Fruit fly (Drosophila melanogaster) whole organism, embryonic: ENCODE measurements around the gene tbc.

Experiments used
- Abd-B ChIP-seq: fragments of 200-800 bp; sonication (Bioruptor generic); optimal IDR thresholded peaks from 2 replicates; lab custom pipeline; 2018; ENCODE audit warnings: missing biosample characterization, mild to moderate bottlenecking, missing genetic modification characterization, moderate library complexity
- Blimp-1 ChIP-seq: fragments of 200-800 bp; sonication (Bioruptor generic); optimal IDR thresholded peaks from 3 replicates; lab custom pipeline; 2018; ENCODE audit warnings: missing biosample characterization, missing genetic modification characterization, mild to moderate bottlenecking, moderate library complexity, missing genetic modification reagents
- CG10209 ChIP-seq: fragments of 200-800 bp; sonication (Bioruptor generic); optimal IDR thresholded peaks from 3 replicates; lab custom pipeline; 2017; ENCODE audit warnings: missing biosample characterization, mild to moderate bottlenecking, missing genetic modification characterization, missing genetic modification reagents
- CG10654 ChIP-seq: fragments of 200-800 bp; sonication (Bioruptor generic); optimal IDR thresholded peaks from 2 replicates; lab custom pipeline; 2016; ENCODE audit warnings: missing biosample characterization, missing genetic modification characterization
- CG12104 ChIP-seq: fragments of 200-800 bp; sonication (Bioruptor generic); optimal IDR thresholded peaks from 3 replicates; lab custom pipeline; 2016; ENCODE audit warnings: missing biosample characterization, missing genetic modification characterization
- CG1233 ChIP-seq: fragments of 200-800 bp; sonication (Bioruptor generic); optimal IDR thresholded peaks from 4 replicates; lab custom pipeline; 2018; ENCODE audit warnings: missing biosample characterization, mild to moderate bottlenecking, missing genetic modification characterization
- CG12391 ChIP-seq: fragments of 200-800 bp; sonication (Bioruptor generic); optimal IDR thresholded peaks from 3 replicates; lab custom pipeline; 2018; ENCODE audit warnings: missing biosample characterization, mild to moderate bottlenecking, missing genetic modification characterization, moderate library complexity
- CG13296 ChIP-seq: fragments of 200-800 bp; sonication (Bioruptor generic); optimal IDR thresholded peaks from 3 replicates; lab custom pipeline; 2018; ENCODE audit warnings: missing biosample characterization, mild to moderate bottlenecking, missing genetic modification characterization
- CG13424 ChIP-seq: fragments of 200-800 bp; sonication (Bioruptor generic); optimal IDR thresholded peaks from 2 replicates; lab custom pipeline; 2019; ENCODE audit warnings: missing biosample characterization, mild to moderate bottlenecking, missing genetic modification characterization, moderate library complexity
- CG13775 ChIP-seq: fragments of 200-800 bp; sonication (Bioruptor generic); optimal IDR thresholded peaks from 3 replicates; lab custom pipeline; 2017; ENCODE audit warnings: missing biosample characterization, mild to moderate bottlenecking, missing genetic modification characterization
- CG14050 ChIP-seq: fragments of 200-800 bp; sonication (Bioruptor generic); IDR thresholded peaks from 3 replicates; pipeline ENCODE4 v1.3.6; 2022; ENCODE audit warnings: missing biosample characterization, missing genetic modification characterization
- CG14667 ChIP-seq: fragments of 200-800 bp; sonication (Bioruptor generic); IDR thresholded peaks from 2 replicates; pipeline ENCODE4 v1.3.6; 2022; ENCODE audit warnings: missing biosample characterization, missing genetic modification characterization
- CG15011 ChIP-seq: fragments of 200-800 bp; sonication (Bioruptor generic); optimal IDR thresholded peaks from 3 replicates; lab custom pipeline; 2018; ENCODE audit warnings: missing biosample characterization, mild to moderate bottlenecking, missing genetic modification characterization
- CG15269 ChIP-seq: fragments of 200-800 bp; sonication (Bioruptor generic); optimal IDR thresholded peaks from 2 replicates; lab custom pipeline; 2018; ENCODE audit warnings: missing biosample characterization, mild to moderate bottlenecking, missing genetic modification characterization, moderate library complexity
- CG18619 ChIP-seq: fragments of 200-800 bp; sonication (Bioruptor generic); optimal IDR thresholded peaks from 3 replicates; lab custom pipeline; 2017; ENCODE audit warnings: missing biosample characterization, mild to moderate bottlenecking, missing genetic modification characterization
- CG2199 ChIP-seq: fragments of 200-800 bp; sonication (Bioruptor generic); IDR thresholded peaks from 3 replicates; pipeline ENCODE4 v1.3.6; 2022; ENCODE audit warnings: missing biosample characterization, missing genetic modification characterization
- CG32772 ChIP-seq: fragments of 200-800 bp; sonication (Bioruptor generic); IDR thresholded peaks from 2 replicates; pipeline ENCODE4 v1.3.6; 2022; ENCODE audit warnings: missing biosample characterization, missing genetic modification characterization
- CG34224 ChIP-seq: fragments of 200-800 bp; sonication (Bioruptor generic); IDR thresholded peaks from 3 replicates; pipeline ENCODE4 v1.3.6; 2022; ENCODE audit warnings: missing biosample characterization, missing genetic modification characterization; ENCODE audit not compliant: partially characterized antibody
- CG4707 ChIP-seq: fragments of 200-800 bp; sonication (Bioruptor generic); optimal IDR thresholded peaks from 2 replicates; lab custom pipeline; 2018; ENCODE audit warnings: missing biosample characterization, mild to moderate bottlenecking, missing genetic modification characterization, moderate library complexity
- CrebB ChIP-seq: fragments of 200-800 bp; sonication (Bioruptor generic); optimal IDR thresholded peaks from 3 replicates; lab custom pipeline; 2018; ENCODE audit warnings: missing biosample characterization, mild to moderate bottlenecking, missing genetic modification characterization
- Deaf1 ChIP-seq: fragments of 200-800 bp; optimal IDR thresholded peaks from 3 replicates; lab custom pipeline; 2019; ENCODE audit warnings: missing biosample characterization, mild to moderate bottlenecking, missing genetic modification characterization, moderate library complexity
- Doc3 ChIP-seq: fragments of 200-800 bp; sonication (Bioruptor generic); IDR thresholded peaks from 3 replicates; pipeline ENCODE4 v1.3.6; 2022; ENCODE audit warnings: missing biosample characterization, missing genetic modification characterization; ENCODE audit not compliant: partially characterized antibody
- Dp ChIP-seq: fragments of 200-800 bp; sonication (Bioruptor generic); optimal IDR thresholded peaks from 2 replicates; lab custom pipeline; 2018; ENCODE audit warnings: missing biosample characterization, mild to moderate bottlenecking, missing genetic modification characterization, moderate library complexity
- Elba2 ChIP-seq: fragments of 200-800 bp; sonication (Bioruptor generic); optimal IDR thresholded peaks from 3 replicates; lab custom pipeline; 2016; ENCODE audit warnings: missing biosample characterization, missing genetic modification characterization
- Ets97D ChIP-seq: fragments of 200-800 bp; sonication (Bioruptor generic); optimal IDR thresholded peaks from 3 replicates; lab custom pipeline; 2016; ENCODE audit warnings: missing biosample characterization, missing genetic modification characterization
- Gug ChIP-seq: fragments of 200-800 bp; sonication (Bioruptor generic); IDR thresholded peaks from 4 replicates; pipeline ENCODE4 v1.3.6; 2022; ENCODE audit warnings: missing biosample characterization, missing genetic modification characterization
- H15 ChIP-seq: fragments of 200-800 bp; sonication (Bioruptor generic); IDR thresholded peaks from 3 replicates; pipeline ENCODE4 v1.3.6; 2022; ENCODE audit warnings: missing biosample characterization, missing genetic modification characterization
- H2.0 ChIP-seq: fragments of 200-800 bp; sonication (Bioruptor generic); IDR thresholded peaks from 2 replicates; pipeline ENCODE4 v1.3.6; 2022; ENCODE audit warnings: missing biosample characterization, missing genetic modification characterization
- Hmx ChIP-seq: fragments of 200-800 bp; sonication (Bioruptor generic); optimal IDR thresholded peaks from 2 replicates; lab custom pipeline; 2016; ENCODE audit warnings: missing biosample characterization, missing genetic modification characterization
- Hr39 ChIP-seq: fragments of >200 bp; optimal IDR thresholded peaks from 2 replicates; lab custom pipeline; 2017
- NFAT ChIP-seq: fragments of 200-800 bp; sonication (Bioruptor generic); IDR thresholded peaks from 2 replicates; pipeline ENCODE4 v1.3.6; 2022; ENCODE audit warnings: missing biosample characterization, missing genetic modification characterization
- ci ChIP-seq: fragments of 200-800 bp; sonication (Bioruptor generic); IDR thresholded peaks from 3 replicates; pipeline ENCODE4 v1.3.6; 2022; ENCODE audit warnings: missing biosample characterization, missing genetic modification characterization
- dpn ChIP-seq, 2 experiments: fragments of 200-800 bp; sonication (Bioruptor generic); optimal IDR thresholded peaks; 3 replicates each; lab custom pipeline; 2016; ENCODE audit warnings: missing biosample characterization in 2 of 2, missing genetic modification characterization in 2 of 2
- eve ChIP-seq, 2 experiments: fragments of >200 bp; optimal IDR thresholded peaks; 2 replicates each; lab custom pipeline; 2017; ENCODE audit warnings: missing biosample characterization in 2 of 2, missing genetic modification characterization in 2 of 2
- fd3F ChIP-seq: fragments of 200-800 bp; sonication (Bioruptor generic); optimal IDR thresholded peaks from 2 replicates; lab custom pipeline; 2018; ENCODE audit warnings: missing biosample characterization, mild to moderate bottlenecking, missing genetic modification characterization, moderate library complexity
- hth ChIP-seq: fragments of >200 bp; optimal IDR thresholded peaks from 2 replicates; lab custom pipeline; 2017; ENCODE audit warnings: inconsistent platforms
- jing ChIP-seq: fragments of 200-800 bp; sonication (Bioruptor generic); optimal IDR thresholded peaks from 2 replicates; lab custom pipeline; 2018; ENCODE audit warnings: missing biosample characterization, mild to moderate bottlenecking, missing genetic modification characterization
- lbe ChIP-seq: fragments of 200-800 bp; sonication (Bioruptor generic); optimal IDR thresholded peaks from 2 replicates; lab custom pipeline; 2016; ENCODE audit warnings: missing biosample characterization, mild to moderate bottlenecking, missing genetic modification characterization
- nmo ChIP-seq: fragments of 200-800 bp; sonication (Bioruptor generic); optimal IDR thresholded peaks from 2 replicates; lab custom pipeline; 2018; ENCODE audit warnings: missing biosample characterization, mild to moderate bottlenecking, missing genetic modification characterization, moderate library complexity
- odd ChIP-seq: fragments of 200-800 bp; sonication (Bioruptor generic); optimal IDR thresholded peaks from 2 replicates; lab custom pipeline; 2017; ENCODE audit warnings: missing biosample characterization, mild to moderate bottlenecking, missing genetic modification characterization
- pfk ChIP-seq: fragments of 200-800 bp; sonication (Bioruptor generic); optimal IDR thresholded peaks from 2 replicates; lab custom pipeline; 2018; ENCODE audit warnings: missing biosample characterization, mild to moderate bottlenecking, missing genetic modification characterization, moderate library complexity
- prd ChIP-seq, 3 experiments: fragments of >200 bp in 2 of 3; fragments of 200-800 bp in 1 of 3; sonication (Bioruptor generic) in 1 of 3; optimal IDR thresholded peaks in 2 of 3; IDR thresholded peaks in 1 of 3; 2 replicates in 2 of 3; 3 replicates in 1 of 3; pipeline versions ENCODE4 v1.3.6 to Lab custom; 2017 to 2022; ENCODE audit warnings: missing biosample characterization in 1 of 3, missing genetic modification characterization in 1 of 3
- sens ChIP-seq: fragments of 200-800 bp; sonication (Bioruptor generic); peaks from one replicate; lab custom pipeline; 2016; ENCODE audit warnings: missing biosample characterization, missing genetic modification characterization
- sna ChIP-seq: fragments of 200-800 bp; sonication (Bioruptor generic); IDR thresholded peaks from 2 replicates; pipeline ENCODE4 v1.3.6; 2022; ENCODE audit warnings: missing biosample characterization, missing genetic modification characterization; ENCODE audit not compliant: partially characterized antibody
- so ChIP-seq: fragments of 200-800 bp; sonication (Bioruptor generic); IDR thresholded peaks from 3 replicates; pipeline ENCODE4 v1.3.6; 2022; ENCODE audit warnings: missing biosample characterization, missing genetic modification characterization
- stc ChIP-seq: fragments of 200-800 bp; sonication (Bioruptor generic); IDR thresholded peaks from 2 replicates; pipeline ENCODE4 v1.3.6; 2022; ENCODE audit warnings: missing biosample characterization, missing genetic modification characterization
- unc-4 ChIP-seq: fragments of 200-800 bp; sonication (Bioruptor generic); IDR thresholded peaks from 2 replicates; pipeline ENCODE4 v1.3.6; 2022; ENCODE audit warnings: missing biosample characterization, missing genetic modification characterization; ENCODE audit not compliant: partially characterized antibody
- zen ChIP-seq: fragments of 200-800 bp; sonication (Bioruptor generic); optimal IDR thresholded peaks from 3 replicates; lab custom pipeline; 2018; ENCODE audit warnings: missing biosample characterization, mild to moderate bottlenecking, missing genetic modification characterization, moderate library complexity

The tbc gene

dm6 chrX:20433345-20434332 is 15.5 kb upstream of the tbc start, which contains the start of gene CG1695 (continued):
- TF ChIP-seq lbe (GFP tag; lab: Kevin White, UChicago) (no peak), prd (optimal IDR thresholded peaks at IDR 0.05; lab: Kevin White, UChicago) (no peak), prd (GFP tag; IDR thresholded peaks at IDR 0.05; lab: Robert Waterston, UW) (0 out of 3 replicates have a peak, but pooled peaks have one; percentile 4), CG2199 (no peak), CG1233 (GFP tag; lab: Kevin White, UChicago) (no peak), sens (GFP tag; lab: Kevin White, UChicago) (peak; percentile 90), CG12391 (tag; lab: Kevin White, UChicago) (no peak), odd (GFP tag; lab: Kevin White, UChicago) (peak; percentile 32), zen (tag; lab: Kevin White, UChicago) (no peak), Blimp-1 (GFP tag; lab: Kevin White, UChicago) (no peak), sna (0 out of 2 replicates have a peak, but pooled peaks have one; percentile 38), Abd-B (peak; percentile 17), eve (GFP tag; optimal IDR thresholded peaks at IDR 0.05; lab: Kevin White, UChicago) (no peak), CG13424 (tag; lab: Kevin White, UChicago) (peak; percentile 36), Hr39 (lab: Kevin White, UChicago) (no peak), CG15269 (tag; lab: Kevin White, UChicago) (peak; percentile 32), nmo (peak; percentile 28), unc-4 (peak; percentile 39; the same call in 1 of the 2 replicates), jing (GFP tag; lab: Kevin White, UChicago) (no peak), CG10654 (GFP tag; lab: Kevin White, UChicago) (no peak), NFAT (GFP tag; lab: Robert Waterston, UW) (no peak), CG18619 (peak; percentile 19), CG13775 (GFP tag; lab: Kevin White, UChicago) (peak; percentile 7), Hmx (GFP tag; lab: Kevin White, UChicago) (no peak), CG14050 (GFP tag; lab: Robert Waterston, UW) (no peak), CG4707 (no peak), CrebB (tag; lab: Kevin White, UChicago) (no peak), Ets97D (GFP tag; lab: Kevin White, UChicago) (no peak), fd3F (GFP tag; lab: Kevin White, UChicago) (peak; percentile 13), CG34224 (GFP tag; lab: Robert Waterston, UW) (no peak), pfk (no peak), CG13296 (GFP tag; lab: Kevin White, UChicago) (no peak), dpn (GFP tag; optimal IDR thresholded peaks at IDR 0.05; lab: Kevin White, UChicago) (peak in 1 of 2 experiments; percentile 0), Doc3 (no peak), hth (lab: Kevin White, UChicago) (no peak), CG14667 (GFP tag; lab: Robert Waterston, UW) (no peak), H2.0 (GFP tag; lab: Robert Waterston, UW) (0 out of 2 replicates have a peak, but pooled peaks have one; percentile 11), CG32772 (GFP tag; lab: Robert Waterston, UW) (no peak), H15 (GFP tag; lab: Robert Waterston, UW) (no peak), so (GFP tag; lab: Robert Waterston, UW) (0 out of 3 replicates have a peak, but pooled peaks have one; percentile 9), CG15011 (GFP tag; lab: Kevin White, UChicago) (no peak), CG12104 (GFP tag; lab: Kevin White, UChicago) (peak; percentile 8), Dp (GFP tag; lab: Kevin White, UChicago) (peak; percentile 17), Gug (GFP tag; lab: Robert Waterston, UW) (no peak), CG10209 (GFP tag; lab: Kevin White, UChicago) (no peak), ci (GFP tag; lab: Robert Waterston, UW) (peak; percentile 48; the same call in 1 of the 3 replicates), stc (GFP tag; lab: Robert Waterston, UW) (no peak), Elba2 (GFP tag; lab: Kevin White, UChicago) (no peak), Deaf1 (tag; lab: Kevin White, UChicago) (no peak)
